Worm (Caenorhabditis elegans): ENCODE results near the gene C50C3.19.

C50C3.19 gene

ce11 chrIII:8164771-8165170, 25.8 kb upstream of the C50C3.19 start:
- TF ChIP-seq ceh-16 (tag; optimal IDR thresholded peaks at IDR 0.05) (no peak), nhr-129 (tag; optimal IDR thresholded peaks at IDR 0.05) (no peak), skn-1 (tag; optimal IDR thresholded peaks at IDR 0.05) (no peak), unc-39 (tag; optimal IDR thresholded peaks at IDR 0.05) (no peak), nhr-237 (tag; optimal IDR thresholded peaks at IDR 0.05) (no peak), nhr-21 (tag; optimal IDR thresholded peaks at IDR 0.05) (no peak), dmd-4 (tag; optimal IDR thresholded peaks at IDR 0.05) (no peak), alr-1 (tag; optimal IDR thresholded peaks at IDR 0.05) (no peak), elt-3 (tag; optimal IDR thresholded peaks at IDR 0.05) (no peak), nhr-23 (tag; optimal IDR thresholded peaks at IDR 0.05) (no peak), ZK546.5 (tag; optimal IDR thresholded peaks at IDR 0.05) (no peak), lin-39 (tag; optimal IDR thresholded peaks at IDR 0.05) (no peak), lin-11 (tag; optimal IDR thresholded peaks at IDR 0.05) (no peak), aly-2 (tag; optimal IDR thresholded peaks at IDR 0.05) (no peak)

DNA sequence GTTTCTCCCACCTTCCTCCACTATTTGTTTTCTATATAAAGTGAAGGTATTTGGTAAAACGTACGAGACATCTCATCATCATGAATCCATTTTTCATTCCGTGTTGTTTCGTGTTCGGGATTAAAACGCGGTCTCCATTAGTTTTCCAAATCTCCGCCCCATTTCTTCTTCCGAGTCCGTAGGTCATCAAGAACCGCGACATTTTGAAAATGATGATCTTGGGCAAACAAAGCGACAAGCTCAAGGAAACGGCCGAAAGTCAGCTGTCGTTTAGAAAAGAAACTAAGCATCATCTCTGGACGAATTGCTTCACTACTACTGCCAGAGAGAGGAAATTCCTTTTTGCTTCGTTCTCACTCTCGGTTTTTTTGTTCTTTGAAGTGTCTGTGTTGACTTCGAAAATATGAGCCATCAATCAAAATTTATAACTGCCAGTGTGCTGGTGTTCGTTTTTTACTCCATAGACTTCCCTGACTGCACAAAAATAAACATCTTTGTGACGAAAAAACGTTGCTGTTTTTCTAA, 17.9 kb upstream of the C50C3.19 start:
- TF ChIP-seq nhr-129 (tag; optimal IDR thresholded peaks at IDR 0.05) = peak; percentile 12
- TF ChIP-seq nhr-12 (tag; optimal IDR thresholded peaks at IDR 0.05) = no peak
- no peak for TF ChIP-seq alr-1 (tag; optimal IDR thresholded peaks at IDR 0.05)
- no peak for TF ChIP-seq lsy-2 (tag; optimal IDR thresholded peaks at IDR 0.05)
- no peak for TF ChIP-seq blmp-1 (tag; optimal IDR thresholded peaks at IDR 0.05; ENCODE audit: insufficient read depth)
- no peak for TF ChIP-seq nhr-77 (tag; optimal IDR thresholded peaks at IDR 0.05)
- no peak for TF ChIP-seq elt-3 (tag; optimal IDR thresholded peaks at IDR 0.05)
- no peak for TF ChIP-seq gmeb-1 (tag; optimal IDR thresholded peaks at IDR 0.05)

DNA sequence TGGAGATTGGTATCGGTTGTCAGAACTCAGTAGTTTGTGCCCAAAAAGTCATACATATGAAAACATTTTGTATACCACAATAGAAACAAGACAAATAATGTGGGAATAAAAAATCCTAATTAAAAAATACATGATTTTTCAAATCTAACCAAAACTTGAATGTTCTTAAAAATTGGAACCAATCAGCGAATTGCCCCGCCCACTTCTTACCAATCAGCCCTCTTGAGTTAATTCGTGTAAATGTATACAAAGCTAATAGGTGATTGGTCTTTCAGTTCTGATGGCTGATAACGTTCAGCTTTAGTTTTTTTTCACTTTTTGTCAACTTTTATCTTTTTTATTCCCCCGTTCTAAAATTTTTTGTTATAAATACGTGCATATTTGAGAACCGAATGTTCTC, 15.3 kb upstream of the C50C3.19 start:
- no peak for TF ChIP-seq skn-1 (tag; optimal IDR thresholded peaks at IDR 0.05)
- no peak for TF ChIP-seq nhr-21 (tag; optimal IDR thresholded peaks at IDR 0.05)

DNA sequence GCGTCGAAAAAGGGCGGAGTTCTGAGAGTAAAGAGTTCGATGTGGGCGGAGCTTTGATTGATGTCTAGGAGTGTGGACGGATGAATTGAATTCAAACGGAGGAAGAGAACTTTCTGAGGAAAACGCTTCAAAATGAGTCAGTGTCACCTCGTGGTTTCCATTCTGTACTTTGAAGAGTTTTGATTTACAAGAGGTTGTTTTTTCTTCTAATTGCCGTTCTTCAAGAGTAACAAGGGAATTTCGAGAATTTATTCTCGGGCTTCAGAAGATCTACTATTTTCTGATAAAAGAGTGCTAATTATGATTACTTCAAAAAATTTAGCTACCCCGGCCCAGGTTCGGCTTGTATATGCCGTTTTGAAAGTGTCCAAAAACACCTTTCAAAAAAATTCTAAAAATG, 14.3 kb upstream of the C50C3.19 start, which contains the start of gene C50C3.12:
Gene C50C3.12 (plus strand): TSS at position 301 of the 400 bp plus-strand sequence.
- TF ChIP-seq R02D3.7 (tag; optimal IDR thresholded peaks at IDR 0.05) (no peak), nhr-6 (tag; optimal IDR thresholded peaks at IDR 0.05) (no peak), nhr-237 (tag; optimal IDR thresholded peaks at IDR 0.05) (no peak), nhr-11 (tag; optimal IDR thresholded peaks at IDR 0.05) (no peak)

ce11 chrIII:8178924-8179323, 11.7 kb upstream of the C50C3.19 start, which contains the start of gene C50C3.5:
Gene C50C3.5, plus strand, starts transcription at chrIII:8179224.
- no peak for TF ChIP-seq ceh-82 (tag; optimal IDR thresholded peaks at IDR 0.05)
- TF ChIP-seq ztf-1 (GFP tag; conservative IDR thresholded peaks at IDR 0.05) = no peak

ce11 chrIII:8181581-8181980, 9.0 kb upstream of the C50C3.19 start, which contains the start of gene spc-2:
Gene spc-2, plus strand, starts transcription at chrIII:8181881.
- TF ChIP-seq alr-1 (tag; optimal IDR thresholded peaks at IDR 0.05) (no peak), gmeb-1 (tag; optimal IDR thresholded peaks at IDR 0.05) (no peak), elt-1 (tag; optimal IDR thresholded peaks at IDR 0.05) (no peak), skn-1 (tag; optimal IDR thresholded peaks at IDR 0.05) (no peak), snpc-4 (tag; optimal IDR thresholded peaks at IDR 0.05) (no peak), unc-39 (tag; optimal IDR thresholded peaks at IDR 0.05) (no peak), blmp-1 (tag; optimal IDR thresholded peaks at IDR 0.05; ENCODE audit: insufficient read depth) (no peak), nhr-21 (tag; optimal IDR thresholded peaks at IDR 0.05) (no peak), ztf-11 (tag; optimal IDR thresholded peaks at IDR 0.05) (no peak), nhr-11 (tag; optimal IDR thresholded peaks at IDR 0.05) (no peak), ama-1 (optimal IDR thresholded peaks at IDR 0.05) (no peak), R02D3.7 (tag; optimal IDR thresholded peaks at IDR 0.05) (no peak)

- TF ChIP-seq dmd-4 (tag; optimal IDR thresholded peaks at IDR 0.05) = no peak
- no peak for TF ChIP-seq Y55F3AM.14 (GFP tag; optimal IDR thresholded peaks at IDR 0.05)
- TF ChIP-seq nhr-21 (tag; optimal IDR thresholded peaks at IDR 0.05) = no peak
- TF ChIP-seq mab-5 (tag; optimal IDR thresholded peaks at IDR 0.05) = no peak
- no peak for TF ChIP-seq nhr-6 (tag; optimal IDR thresholded peaks at IDR 0.05)
- TF ChIP-seq skn-1 (tag; optimal IDR thresholded peaks at IDR 0.05) = no peak
- no peak for TF ChIP-seq nhr-129 (tag; optimal IDR thresholded peaks at IDR 0.05)
- no peak for TF ChIP-seq ztf-1 (GFP tag; conservative IDR thresholded peaks at IDR 0.05)
- TF ChIP-seq lin-39 (tag; optimal IDR thresholded peaks at IDR 0.05) = no peak
- no peak for TF ChIP-seq nhr-10 (tag; optimal IDR thresholded peaks at IDR 0.05)
- TF ChIP-seq peb-1 (tag; optimal IDR thresholded peaks at IDR 0.05) = no peak
- no peak for TF ChIP-seq sem-4 (tag; optimal IDR thresholded peaks at IDR 0.05)
- TF ChIP-seq fos-1 (tag; optimal IDR thresholded peaks at IDR 0.05) = no peak
- TF ChIP-seq zag-1 (tag; optimal IDR thresholded peaks at IDR 0.05) = no peak
- no peak for TF ChIP-seq ceh-16 (tag; optimal IDR thresholded peaks at IDR 0.05)
- no peak for TF ChIP-seq blmp-1 (tag; optimal IDR thresholded peaks at IDR 0.05; ENCODE audit: insufficient read depth)
- no peak for TF ChIP-seq ztf-11 (tag; optimal IDR thresholded peaks at IDR 0.05)
- no peak for TF ChIP-seq nhr-77 (tag; optimal IDR thresholded peaks at IDR 0.05)
- TF ChIP-seq ZK546.5 (tag; optimal IDR thresholded peaks at IDR 0.05) = no peak
- TF ChIP-seq unc-62 (GFP tag; optimal IDR thresholded peaks at IDR 0.05) = no peak
These were observed 8.0 kb upstream of the C50C3.19 start for ce11 chrIII:8182573-8182972.
